Fruit fly (Drosophila melanogaster) whole organism, embryonic: ENCODE results near the gene Cyp310a1.

ENCODE experiments used
- Bdp1 ChIP-seq: fragments of 200-800 bp; sonication (Bioruptor generic); optimal IDR thresholded peaks from 3 replicates; lab custom pipeline; 2016; ENCODE audit warnings: missing biosample characterization, missing genetic modification characterization
- Bteb2 ChIP-seq: fragments of 200-800 bp; sonication (Bioruptor generic); optimal IDR thresholded peaks from 2 replicates; lab custom pipeline; 2016; ENCODE audit warnings: missing biosample characterization, missing genetic modification characterization
- CG10147 ChIP-seq: fragments of 200-800 bp; sonication (Bioruptor generic); optimal IDR thresholded peaks from 2 replicates; lab custom pipeline; 2019; ENCODE audit warnings: missing biosample characterization, mild to moderate bottlenecking, missing genetic modification characterization, moderate library complexity
- CG11093 ChIP-seq: fragments of 200-800 bp; sonication (Bioruptor generic); IDR thresholded peaks from 3 replicates; pipeline ENCODE4 v1.3.6; 2022; ENCODE audit warnings: missing biosample characterization, missing genetic modification characterization
- CG11504 ChIP-seq: fragments of 200-800 bp; sonication (Bioruptor generic); optimal IDR thresholded peaks from 3 replicates; lab custom pipeline; 2019; ENCODE audit warnings: missing biosample characterization, mild to moderate bottlenecking, missing genetic modification characterization, moderate library complexity
- CG11560 ChIP-seq: fragments of 200-800 bp; sonication (Bioruptor generic); IDR thresholded peaks from 3 replicates; pipeline ENCODE4 v1.3.6; 2022; ENCODE audit warnings: missing biosample characterization, missing genetic modification characterization
- CG11696 ChIP-seq: fragments of 200-800 bp; sonication (Bioruptor generic); IDR thresholded peaks from 2 replicates; pipeline ENCODE4 v1.3.6; 2022; ENCODE audit warnings: missing biosample characterization, missing genetic modification characterization
- CG12219 ChIP-seq: fragments of 200-800 bp; sonication (Bioruptor generic); optimal IDR thresholded peaks from 3 replicates; lab custom pipeline; 2018; ENCODE audit warnings: missing biosample characterization, mild to moderate bottlenecking, missing genetic modification characterization
- CG12299 ChIP-seq: fragments of 200-800 bp; sonication (Bioruptor generic); optimal IDR thresholded peaks from 2 replicates; lab custom pipeline; 2018; ENCODE audit warnings: missing biosample characterization, mild to moderate bottlenecking, missing genetic modification characterization
- CG14441 ChIP-seq: fragments of 200-800 bp; sonication (Bioruptor generic); IDR thresholded peaks from 2 replicates; pipeline ENCODE4 v1.3.6; 2022; ENCODE audit warnings: missing biosample characterization, missing genetic modification characterization
- CG14710 ChIP-seq: fragments of 200-800 bp; sonication (Bioruptor generic); optimal IDR thresholded peaks from 3 replicates; lab custom pipeline; 2019; ENCODE audit warnings: missing biosample characterization, mild to moderate bottlenecking, missing genetic modification characterization, moderate library complexity
- CG15073 ChIP-seq: fragments of 200-800 bp; sonication (Bioruptor generic); optimal IDR thresholded peaks from 2 replicates; lab custom pipeline; 2016; ENCODE audit warnings: missing biosample characterization, missing genetic modification characterization
- CG1603 ChIP-seq: fragments of 200-800 bp; sonication (Bioruptor generic); optimal IDR thresholded peaks from 2 replicates; lab custom pipeline; 2019; ENCODE audit warnings: missing biosample characterization, mild to moderate bottlenecking, missing genetic modification characterization, moderate library complexity
- CG16813 ChIP-seq: fragments of 200-800 bp; sonication (Bioruptor generic); IDR thresholded peaks from 3 replicates; pipeline ENCODE4 v1.3.6; 2022; ENCODE audit warnings: missing biosample characterization, missing genetic modification characterization; ENCODE audit not compliant: partially characterized antibody
- CG16815 ChIP-seq: fragments of 200-800 bp; sonication (Bioruptor generic); optimal IDR thresholded peaks from 3 replicates; lab custom pipeline; 2017; ENCODE audit warnings: missing biosample characterization, mild to moderate bottlenecking, missing genetic modification characterization
- CG17186 ChIP-seq: fragments of 200-800 bp; sonication (Bioruptor generic); optimal IDR thresholded peaks from 3 replicates; lab custom pipeline; 2017; ENCODE audit warnings: missing biosample characterization, missing genetic modification reagents, missing genetic modification characterization
- CG18011 ChIP-seq: fragments of 200-800 bp; sonication (Bioruptor generic); optimal IDR thresholded peaks from 2 replicates; lab custom pipeline; 2017; ENCODE audit warnings: missing biosample characterization, missing genetic modification characterization, mild to moderate bottlenecking, moderate library complexity, missing genotype
- CG18262 ChIP-seq: fragments of 200-800 bp; optimal IDR thresholded peaks from 3 replicates; lab custom pipeline; 2019; ENCODE audit warnings: missing biosample characterization, mild to moderate bottlenecking, missing genetic modification characterization, moderate library complexity
- CG2199 ChIP-seq: fragments of 200-800 bp; sonication (Bioruptor generic); IDR thresholded peaks from 3 replicates; pipeline ENCODE4 v1.3.6; 2022; ENCODE audit warnings: missing biosample characterization, missing genetic modification characterization
- CG30403 ChIP-seq: fragments of 200-800 bp; sonication (Bioruptor generic); optimal IDR thresholded peaks from 3 replicates; lab custom pipeline; 2016; ENCODE audit warnings: missing biosample characterization, missing genetic modification characterization
- CG3726 ChIP-seq: fragments of 200-800 bp; sonication (Bioruptor generic); IDR thresholded peaks from 3 replicates; pipeline ENCODE4, ENCODE4 v1.3.6; 2022; ENCODE audit warnings: missing biosample characterization, missing genetic modification characterization
- CG4820 ChIP-seq: fragments of 200-800 bp; sonication (Bioruptor generic); optimal IDR thresholded peaks from 3 replicates; lab custom pipeline; 2016; ENCODE audit warnings: missing biosample characterization, missing genetic modification characterization
- CG5245 ChIP-seq: fragments of 200-800 bp; sonication (Bioruptor generic); optimal IDR thresholded peaks from 3 replicates; lab custom pipeline; 2016; ENCODE audit warnings: missing biosample characterization, missing genetic modification characterization
- CG5953 ChIP-seq: fragments of 200-800 bp; sonication (Bioruptor generic); IDR thresholded peaks from 2 replicates; pipeline ENCODE4 v1.3.6; 2022; ENCODE audit warnings: missing biosample characterization, missing genetic modification characterization
- CG6683 ChIP-seq: fragments of 200-800 bp; sonication (Bioruptor generic); optimal IDR thresholded peaks from 2 replicates; lab custom pipeline; 2017; ENCODE audit warnings: missing biosample characterization, mild to moderate bottlenecking, missing genetic modification characterization, missing genetic modification reagents
- CG7271 ChIP-seq: fragments of 200-800 bp; sonication (Bioruptor generic); optimal IDR thresholded peaks from 2 replicates; lab custom pipeline; 2018; ENCODE audit warnings: missing biosample characterization, mild to moderate bottlenecking, missing genetic modification characterization, moderate library complexity
- CG8765 ChIP-seq: fragments of 200-800 bp; sonication (Bioruptor generic); IDR thresholded peaks from 2 replicates; pipeline ENCODE4 v1.3.6; 2022; ENCODE audit warnings: missing biosample characterization, missing genetic modification characterization
- Dad ChIP-seq: fragments of 200-800 bp; sonication (Bioruptor generic); optimal IDR thresholded peaks from 3 replicates; lab custom pipeline; 2016; ENCODE audit warnings: missing biosample characterization, missing genetic modification characterization
- HLHmδ ChIP-seq: fragments of 200-800 bp; sonication (Bioruptor generic); optimal IDR thresholded peaks from 2 replicates; lab custom pipeline; 2018; ENCODE audit warnings: missing biosample characterization, mild to moderate bottlenecking, missing genetic modification characterization, moderate library complexity
- Hmx ChIP-seq: fragments of 200-800 bp; sonication (Bioruptor generic); optimal IDR thresholded peaks from 2 replicates; lab custom pipeline; 2016; ENCODE audit warnings: missing biosample characterization, missing genetic modification characterization
- Med ChIP-seq: fragments of 200-800 bp; sonication (Bioruptor generic); peaks from one replicate; lab custom pipeline; 2016; ENCODE audit warnings: missing biosample characterization, missing genetic modification characterization, mild to moderate bottlenecking, inconsistent platforms, moderate library complexity
- Opbp ChIP-seq: fragments of 200-800 bp; sonication (Bioruptor generic); IDR thresholded peaks from 3 replicates; pipeline ENCODE4 v1.3.6; 2022; ENCODE audit warnings: missing biosample characterization, missing genetic modification characterization; ENCODE audit not compliant: partially characterized antibody
- Pdp1 ChIP-seq, 2 experiments: fragments of 200-800 bp; sonication (Bioruptor generic); optimal IDR thresholded peaks; 3 replicates each; lab custom pipeline; 2016; ENCODE audit warnings: missing biosample characterization in 2 of 2, missing genetic modification characterization in 2 of 2, mild to moderate bottlenecking in 1 of 2, moderate library complexity in 1 of 2
- Rfx ChIP-seq: fragments of 200-800 bp; sonication (Bioruptor generic); IDR thresholded peaks from 2 replicates; pipeline ENCODE4 v1.3.6; 2022; ENCODE audit warnings: missing biosample characterization, missing genetic modification characterization
- Rx ChIP-seq: fragments of 200-800 bp; sonication (Bioruptor generic); IDR thresholded peaks from 2 replicates; pipeline ENCODE4 v1.3.6; 2022; ENCODE audit warnings: missing biosample characterization, missing genetic modification characterization
- ash1 ChIP-seq: fragments of 200-800 bp; sonication (Bioruptor generic); optimal IDR thresholded peaks from 2 replicates; lab custom pipeline; 2018; ENCODE audit warnings: missing biosample characterization, mild to moderate bottlenecking, missing genetic modification characterization
- az2 ChIP-seq: fragments of 200-800 bp; sonication (Bioruptor generic); optimal IDR thresholded peaks from 3 replicates; lab custom pipeline; 2016; ENCODE audit warnings: missing biosample characterization, missing genetic modification characterization
- btn ChIP-seq: fragments of 200-800 bp; sonication (Bioruptor generic); optimal IDR thresholded peaks from 2 replicates; lab custom pipeline; 2016; ENCODE audit warnings: missing biosample characterization, missing genetic modification characterization
- cg ChIP-seq: fragments of 200-800 bp; sonication (Bioruptor generic); optimal IDR thresholded peaks from 3 replicates; lab custom pipeline; 2019; ENCODE audit warnings: missing biosample characterization, mild to moderate bottlenecking, missing genetic modification characterization, moderate library complexity
- danr ChIP-seq: fragments of 200-800 bp; sonication (Bioruptor generic); IDR thresholded peaks from 2 replicates; pipeline ENCODE4 v1.3.6; 2022; ENCODE audit warnings: missing biosample characterization, missing genetic modification characterization
- ems ChIP-seq: fragments of 200-800 bp; sonication (Bioruptor generic); optimal IDR thresholded peaks from 3 replicates; lab custom pipeline; 2016; ENCODE audit warnings: missing biosample characterization, missing genetic modification characterization
- eyg ChIP-seq: fragments of 200-800 bp; sonication (Bioruptor generic); optimal IDR thresholded peaks from 3 replicates; lab custom pipeline; 2016; ENCODE audit warnings: missing biosample characterization, missing genetic modification characterization
- hth ChIP-seq: fragments of >200 bp; optimal IDR thresholded peaks from 2 replicates; lab custom pipeline; 2017; ENCODE audit warnings: inconsistent platforms
- org-1 ChIP-seq: fragments of 200-800 bp; sonication (Bioruptor generic); optimal IDR thresholded peaks from 2 replicates; lab custom pipeline; 2017; ENCODE audit warnings: missing biosample characterization, missing genetic modification characterization
- schlank ChIP-seq: fragments of 200-800 bp; sonication (Bioruptor generic); optimal IDR thresholded peaks from 2 replicates; lab custom pipeline; 2018; ENCODE audit warnings: missing biosample characterization, mild to moderate bottlenecking, missing genetic modification characterization
- sd ChIP-seq: fragments of 200-800 bp; sonication (Bioruptor generic); optimal IDR thresholded peaks from 3 replicates; lab custom pipeline; 2018; ENCODE audit warnings: missing biosample characterization, mild to moderate bottlenecking, missing genetic modification characterization, moderate library complexity
- sr ChIP-seq: fragments of 200-800 bp; sonication (Bioruptor generic); IDR thresholded peaks from 3 replicates; pipeline ENCODE4 v1.3.6; 2022; ENCODE audit warnings: missing biosample characterization, missing genetic modification characterization
- tin ChIP-seq: fragments of 200-800 bp; sonication (Bioruptor generic); optimal IDR thresholded peaks from 3 replicates; lab custom pipeline; 2016; ENCODE audit warnings: missing biosample characterization, missing genetic modification characterization
- tup ChIP-seq: fragments of 200-800 bp; sonication (Bioruptor generic); optimal IDR thresholded peaks from 2 replicates; lab custom pipeline; 2016; ENCODE audit warnings: missing biosample characterization, mild to moderate bottlenecking, missing genetic modification characterization, moderate library complexity

Gene Cyp310a1

dm6 chr2L:18693877-18694723 is 41.3 kb upstream of the Cyp310a1 start (continued):
- peak; percentile 49 for TF ChIP-seq CG14710
- TF ChIP-seq Med (GFP tag; lab: Kevin White, UChicago) = peak; percentile 95
- TF ChIP-seq danr (GFP tag; lab: Robert Waterston, UW) = no peak
- TF ChIP-seq ems (GFP tag; lab: Kevin White, UChicago) = peak; percentile 41
- TF ChIP-seq CG18011 (GFP tag; lab: Kevin White, UChicago) = peak; percentile 44
- TF ChIP-seq CG6683 = no peak
- peak; percentile 86 for TF ChIP-seq CG14441 (GFP tag; lab: Robert Waterston, UW)
- peak; percentile 59 for TF ChIP-seq CG1603 (tag; lab: Kevin White, UChicago)
- peak; percentile 9 for TF ChIP-seq CG11504
- TF ChIP-seq btn (GFP tag; lab: Kevin White, UChicago) = peak; percentile 12
- no peak for TF ChIP-seq CG17186
- peak; percentile 47 for TF ChIP-seq tin
- TF ChIP-seq CG11696 (GFP tag; lab: Robert Waterston, UW) = peak; percentile 46; the same call in 1 of the 2 replicates
- TF ChIP-seq Bteb2 = peak; percentile 58
- peak; percentile 7 for TF ChIP-seq CG15073 (GFP tag; lab: Kevin White, UChicago)
- peak; percentile 59 for TF ChIP-seq CG30403 (GFP tag; lab: Kevin White, UChicago)
- TF ChIP-seq CG10147 (GFP tag; lab: Kevin White, UChicago) = peak; percentile 14
- TF ChIP-seq HLHmδ = no peak
- TF ChIP-seq CG5953 = peak; percentile 49
- TF ChIP-seq CG16813 = no peak
- peak; percentile 74; the same call in 2 of the 3 replicates for TF ChIP-seq CG2199
- no peak for TF ChIP-seq CG7271 (tag; lab: Kevin White, UChicago)
- no peak for TF ChIP-seq cg (GFP tag; lab: Kevin White, UChicago)
- peak; percentile 62 to 65 for TF ChIP-seq Pdp1 (GFP tag; optimal IDR thresholded peaks at IDR 0.05; lab: Kevin White, UChicago)
- no peak for TF ChIP-seq tup
- 0 out of 3 replicates have a peak, but pooled peaks have one; percentile 37 for TF ChIP-seq CG11093 (GFP tag; lab: Robert Waterston, UW)
- no peak for TF ChIP-seq hth (lab: Kevin White, UChicago)
- TF ChIP-seq CG11560 (tag; lab: Robert Waterston, UW) = no peak
- TF ChIP-seq sd (tag; lab: Kevin White, UChicago) = peak; percentile 80
- no peak for TF ChIP-seq CG8765
- TF ChIP-seq Rx = peak; percentile 52
- no peak for TF ChIP-seq Bdp1 (GFP tag; lab: Kevin White, UChicago)
- no peak for TF ChIP-seq schlank
- TF ChIP-seq CG18262 (tag; lab: Kevin White, UChicago) = peak; percentile 62
- TF ChIP-seq Rfx = peak; percentile 80
- peak; percentile 39 for TF ChIP-seq CG4820 (GFP tag; lab: Kevin White, UChicago)
- peak; percentile 68 for TF ChIP-seq org-1 (GFP tag; lab: Kevin White, UChicago)
- no peak for TF ChIP-seq eyg (GFP tag; lab: Kevin White, UChicago)
- TF ChIP-seq ash1 = no peak
- TF ChIP-seq az2 (GFP tag; lab: Kevin White, UChicago) = peak; percentile 44
- TF ChIP-seq Hmx (GFP tag; lab: Kevin White, UChicago) = no peak
- peak; percentile 5 for TF ChIP-seq CG16815
- TF ChIP-seq CG12299 (tag; lab: Kevin White, UChicago) = peak; percentile 31
- peak; percentile 49; the same call in 1 of the 3 replicates for TF ChIP-seq sr (GFP tag; lab: Robert Waterston, UW)
- TF ChIP-seq Opbp = no peak
- peak; percentile 49 for TF ChIP-seq Dad (GFP tag; lab: Kevin White, UChicago)
- TF ChIP-seq CG5245 (GFP tag; lab: Kevin White, UChicago) = no peak
- TF ChIP-seq CG3726 (GFP tag; lab: Robert Waterston, UW) = no peak
- TF ChIP-seq CG12219 (GFP tag; lab: Kevin White, UChicago) = peak; percentile 58
